Worm (Caenorhabditis elegans) whole organism, L2 larva: ENCODE measurements around the gene rpt-3.

Experiments
- C34F6.9 ChIP-seq: fragments of 150-350 bp; optimal IDR thresholded peaks from 2 replicates; lab custom pipeline; 2014; ENCODE audit warnings: missing biosample characterization, missing genetic modification characterization
- R02D3.7 ChIP-seq: fragments of 150-350 bp; optimal IDR thresholded peaks from 2 replicates; lab custom pipeline; 2014; ENCODE audit warnings: missing biosample characterization, missing genetic modification characterization
- Y55F3AM.14 ChIP-seq: fragments of 200-800 bp; sonication (Bioruptor generic); optimal IDR thresholded peaks from 2 replicates; lab custom pipeline; 2018; ENCODE audit warnings: mild to moderate bottlenecking, missing genetic modification characterization, missing compliant biosample characterization
- ZK546.5 ChIP-seq: sonication (generic microtip); optimal IDR thresholded peaks from 2 replicates; lab custom pipeline; 2017; ENCODE audit warnings: missing biosample characterization, missing genetic modification characterization
- alr-1 ChIP-seq: fragments of 150-350 bp; optimal IDR thresholded peaks from 2 replicates; lab custom pipeline; 2014; ENCODE audit warnings: missing biosample characterization, missing genetic modification characterization
- ama-1 ChIP-seq: fragments of 150-350 bp; optimal IDR thresholded peaks from 2 replicates; lab custom pipeline; 2018; ENCODE audit warnings: inconsistent platforms
- blmp-1 ChIP-seq: sonication (generic microtip); optimal IDR thresholded peaks from 2 replicates; lab custom pipeline; 2017; ENCODE audit warnings: missing genetic modification characterization, mild to moderate bottlenecking, missing compliant biosample characterization, antibody characterized with exemption, moderate library complexity; ENCODE audit not compliant: insufficient read depth
- ceh-16 ChIP-seq: fragments of 150-350 bp; optimal IDR thresholded peaks from 2 replicates; lab custom pipeline; 2014; ENCODE audit warnings: missing biosample characterization, missing genetic modification characterization
- ceh-82 ChIP-seq: fragments of 150-350 bp; optimal IDR thresholded peaks from 2 replicates; lab custom pipeline; 2014; ENCODE audit warnings: missing biosample characterization, missing genetic modification characterization
- crh-2 ChIP-seq: sonication (generic microtip); optimal IDR thresholded peaks from 2 replicates; lab custom pipeline; 2017; ENCODE audit warnings: missing biosample characterization, missing genetic modification characterization
- elt-1 ChIP-seq: fragments of 150-350 bp; optimal IDR thresholded peaks from 2 replicates; lab custom pipeline; 2014; ENCODE audit warnings: missing biosample characterization, missing genetic modification characterization
- elt-3 ChIP-seq: sonication (generic microtip); optimal IDR thresholded peaks from 2 replicates; lab custom pipeline; 2017; ENCODE audit warnings: missing biosample characterization, missing genetic modification characterization
- lin-13 ChIP-seq: fragments of 150-350 bp; optimal IDR thresholded peaks from 2 replicates; lab custom pipeline; 2014; ENCODE audit warnings: missing biosample characterization, missing genetic modification reagents, missing genetic modification characterization
- lsy-2 ChIP-seq, 2 experiments: fragments of 150-350 bp in 1 of 2; sonication (generic microtip) in 1 of 2; optimal IDR thresholded peaks; 2 replicates each; lab custom pipeline; 2014 to 2017; ENCODE audit warnings: missing biosample characterization in 2 of 2, missing genetic modification characterization in 2 of 2
- mab-5 ChIP-seq: fragments of 150-350 bp; optimal IDR thresholded peaks from 2 replicates; lab custom pipeline; 2014; ENCODE audit warnings: missing biosample characterization, missing genetic modification characterization
- mdl-1 ChIP-seq, 2 experiments: fragments of 150-350 bp in 1 of 2; sonication (generic microtip) in 1 of 2; optimal IDR thresholded peaks; 2 replicates each; lab custom pipeline; 2017; ENCODE audit warnings: missing biosample characterization in 2 of 2, missing genetic modification characterization in 2 of 2
- nhr-10 ChIP-seq: sonication (generic microtip); optimal IDR thresholded peaks from 2 replicates; lab custom pipeline; 2017; ENCODE audit warnings: missing biosample characterization, missing genetic modification characterization
- nhr-11 ChIP-seq: fragments of 150-350 bp; optimal IDR thresholded peaks from 2 replicates; lab custom pipeline; 2014; ENCODE audit warnings: missing biosample characterization, missing genetic modification characterization
- nhr-129 ChIP-seq: fragments of 150-350 bp; optimal IDR thresholded peaks from 2 replicates; lab custom pipeline; 2014; ENCODE audit warnings: missing biosample characterization, missing genetic modification characterization
- nhr-237 ChIP-seq: fragments of 150-350 bp; optimal IDR thresholded peaks from 2 replicates; lab custom pipeline; 2014; ENCODE audit warnings: missing biosample characterization, missing genetic modification characterization
- nhr-25 ChIP-seq: fragments of 150-350 bp; sonication (generic microtip); optimal IDR thresholded peaks from 3 replicates; lab custom pipeline; 2014; ENCODE audit warnings: missing biosample characterization, missing genetic modification characterization
- nhr-6 ChIP-seq: fragments of 150-350 bp; optimal IDR thresholded peaks from 2 replicates; lab custom pipeline; 2014; ENCODE audit warnings: missing biosample characterization, missing genetic modification characterization
- peb-1 ChIP-seq: fragments of 150-350 bp; optimal IDR thresholded peaks from 2 replicates; lab custom pipeline; 2014; ENCODE audit warnings: missing biosample characterization, missing genetic modification characterization
- sem-4 ChIP-seq: fragments of 150-350 bp; optimal IDR thresholded peaks from 2 replicates; lab custom pipeline; 2014; ENCODE audit warnings: missing biosample characterization, missing genetic modification reagents, missing genetic modification characterization
- skn-1 ChIP-seq: sonication (generic microtip); optimal IDR thresholded peaks from 2 replicates; lab custom pipeline; 2017; ENCODE audit warnings: missing biosample characterization, missing genetic modification characterization
- sma-3 ChIP-seq: sonication (generic microtip); optimal IDR thresholded peaks from 2 replicates; lab custom pipeline; 2016; ENCODE audit warnings: missing genetic modification reagents, missing genetic modification characterization, missing compliant biosample characterization
- sma-9 ChIP-seq, 2 experiments: fragments of 150-350 bp in 1 of 2; sonication (generic microtip) in 1 of 2; optimal IDR thresholded peaks; 2 replicates each; lab custom pipeline; 2014 to 2016; ENCODE audit warnings: missing genetic modification characterization in 2 of 2, mild to moderate bottlenecking in 1 of 2, missing biosample characterization in 1 of 2, missing compliant biosample characterization in 1 of 2, missing genetic modification reagents in 1 of 2, moderate library complexity in 1 of 2
- snpc-4 ChIP-seq: fragments of 150-350 bp; optimal IDR thresholded peaks from 2 replicates; lab custom pipeline; 2014; ENCODE audit warnings: missing biosample characterization, missing genetic modification characterization
- unc-39 ChIP-seq: fragments of 150-350 bp; optimal IDR thresholded peaks from 2 replicates; lab custom pipeline; 2014; ENCODE audit warnings: missing biosample characterization, missing genetic modification characterization
- zag-1 ChIP-seq: fragments of 150-350 bp; optimal IDR thresholded peaks from 2 replicates; lab custom pipeline; 2014; ENCODE audit warnings: missing biosample characterization, missing genetic modification characterization
- ztf-4 ChIP-seq: fragments of 150-350 bp; optimal IDR thresholded peaks from 2 replicates; lab custom pipeline; 2014; ENCODE audit warnings: missing biosample characterization, missing genetic modification characterization

Gene rpt-3

ce11 chrIII:6453665-6454064 lies 35.9 kb upstream of the rpt-3 start (continued):
- TF ChIP-seq elt-3 (tag; lab: Kevin White, UChicago): no peak
- TF ChIP-seq mab-5 (tag; lab: Kevin White, UChicago): peak; percentile 33

DNA sequence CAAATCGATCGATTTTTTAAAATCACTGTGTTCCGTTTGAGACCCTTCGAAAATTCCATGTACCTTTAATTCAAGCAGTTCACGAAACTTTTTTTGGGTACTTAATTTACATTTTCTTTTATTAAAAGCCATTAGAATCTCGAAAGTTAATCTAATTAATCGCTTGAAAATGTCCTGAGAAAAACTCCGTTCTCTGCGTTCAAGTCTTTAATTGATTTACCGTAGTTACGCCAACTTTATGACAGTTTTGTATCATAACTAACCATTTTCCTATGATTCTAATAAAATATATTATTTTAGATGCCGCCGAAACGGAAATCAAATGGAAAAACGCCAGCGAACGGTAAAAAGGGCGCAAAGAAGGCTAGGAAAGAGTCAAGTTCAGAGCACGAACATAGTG lies 35.4 kb upstream of the rpt-3 start, which contains the start of gene jhdm-1:
Gene jhdm-1, plus strand, starts transcription at position 301 of the 400 bp plus-strand sequence.
- no peak for TF ChIP-seq nhr-237 (tag; lab: Kevin White, UChicago)
- TF ChIP-seq crh-2 (tag; lab: Kevin White, UChicago): no peak
- TF ChIP-seq ceh-82: no peak
- no peak for TF ChIP-seq sem-4 (tag; lab: Kevin White, UChicago)
- TF ChIP-seq blmp-1 (tag; lab: Kevin White, UChicago): no peak
- no peak for TF ChIP-seq snpc-4 (tag; lab: Kevin White, UChicago)
- TF ChIP-seq skn-1 (tag; lab: Kevin White, UChicago): no peak
- no peak for TF ChIP-seq ZK546.5 (tag; lab: Kevin White, UChicago)
- TF ChIP-seq nhr-6: no peak
- no peak for TF ChIP-seq peb-1 (tag; lab: Kevin White, UChicago)
- no peak for TF ChIP-seq nhr-10 (tag; lab: Kevin White, UChicago)
- no peak for TF ChIP-seq ceh-16 (tag; lab: Kevin White, UChicago)
- no peak for TF ChIP-seq alr-1
- TF ChIP-seq elt-1 (tag; lab: Kevin White, UChicago): no peak
- TF ChIP-seq ama-1 (lab: Kevin White, UChicago): no peak

DNA sequence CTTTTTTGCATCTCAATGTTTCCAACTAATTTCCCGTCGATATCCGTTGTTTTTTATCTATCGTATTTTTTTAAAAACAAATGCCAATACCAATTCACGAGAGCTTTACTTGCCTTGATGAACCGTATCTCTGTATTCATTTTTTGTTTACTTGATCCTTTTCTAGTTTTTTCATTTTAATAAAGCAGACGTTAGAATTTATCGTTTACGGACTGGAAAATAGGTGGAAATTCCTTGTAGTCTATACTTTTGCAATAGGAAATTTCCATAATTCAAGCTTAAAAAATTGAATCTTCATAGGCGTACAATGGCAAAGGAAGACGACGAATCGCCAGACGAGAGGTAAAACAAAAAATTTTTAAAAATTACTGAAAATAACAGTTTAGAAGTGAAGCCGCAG lies 29.8 kb upstream of the rpt-3 start, which contains the start of gene algn-1:
Gene algn-1, plus strand, starts transcription at position 301 of the 400 bp plus-strand sequence.
- TF ChIP-seq nhr-129 (tag; lab: Kevin White, UChicago) (no peak), lsy-2 (tag; optimal IDR thresholded peaks at IDR 0.05; lab: Kevin White, UChicago) (no peak), ztf-4 (tag; lab: Kevin White, UChicago) (no peak)

DNA sequence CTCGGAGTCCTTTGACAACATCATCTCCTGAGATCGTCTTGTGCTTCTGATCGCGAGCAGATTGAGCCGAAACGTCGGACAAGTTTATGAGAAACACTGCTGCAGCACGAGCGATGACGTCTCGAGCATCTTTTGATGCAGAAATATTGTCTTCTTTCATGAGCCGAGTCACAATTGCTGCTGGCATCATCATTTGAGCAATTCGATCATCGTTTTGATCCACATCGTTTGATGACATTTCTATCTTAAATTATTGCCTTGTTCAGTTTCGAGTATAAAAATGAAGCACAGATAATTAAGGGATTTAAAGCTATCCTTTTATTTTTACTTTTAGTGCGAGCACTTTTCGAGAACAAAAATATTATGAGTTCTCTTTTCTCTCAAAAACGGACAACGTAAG lies 27.0 kb upstream of the rpt-3 start, which contains the start of gene T26A5.8:
Gene T26A5.8, minus strand, starts transcription at position 247 of the 400 bp plus-strand sequence.
- TF ChIP-seq lin-13 (GFP tag; lab: Kevin White, UChicago) (peak; percentile 15), crh-2 (tag; lab: Kevin White, UChicago) (peak; percentile 10), C34F6.9 (tag; lab: Kevin White, UChicago) (no peak), lsy-2 (tag; optimal IDR thresholded peaks at IDR 0.05; lab: Kevin White, UChicago) (peak in 1 of 2 experiments; percentile 58), ztf-4 (tag; lab: Kevin White, UChicago) (peak; percentile 29), nhr-129 (tag; lab: Kevin White, UChicago) (peak; percentile 25), ama-1 (lab: Kevin White, UChicago) (peak; percentile 56), sma-3 (GFP tag; lab: Kevin White, UChicago) (peak; percentile 45), nhr-237 (tag; lab: Kevin White, UChicago) (no peak), nhr-6 (peak; percentile 19)
- TF ChIP-seq, all 48 proteins: peak for 8

ce11 chrIII:6463679-6464078 lies 25.9 kb upstream of the rpt-3 start, which contains the start of gene dlc-1:
TSS of gene dlc-1 (minus strand) at chrIII:6463779.
- no peak for TF ChIP-seq sma-9 (GFP tag; optimal IDR thresholded peaks at IDR 0.05; lab: Kevin White, UChicago)
- no peak for TF ChIP-seq sma-9 (tag; optimal IDR thresholded peaks at IDR 0.05; lab: Kevin White, UChicago)
- no peak for TF ChIP-seq C34F6.9 (tag; lab: Kevin White, UChicago)
- TF ChIP-seq mdl-1 (tag; optimal IDR thresholded peaks at IDR 0.05; lab: Kevin White, UChicago): no peak
- no peak for TF ChIP-seq peb-1 (tag; lab: Kevin White, UChicago)
- TF ChIP-seq sma-3 (GFP tag; lab: Kevin White, UChicago): no peak
- TF ChIP-seq R02D3.7 (tag; lab: Kevin White, UChicago): no peak
- TF ChIP-seq blmp-1 (tag; lab: Kevin White, UChicago): no peak
- no peak for TF ChIP-seq nhr-10 (tag; lab: Kevin White, UChicago)
- TF ChIP-seq nhr-11: no peak
- no peak for TF ChIP-seq Y55F3AM.14 (GFP tag; lab: Kevin White, UChicago)
- no peak for TF ChIP-seq unc-39 (tag; lab: Kevin White, UChicago)
- TF ChIP-seq ztf-4 (tag; lab: Kevin White, UChicago): no peak
- TF ChIP-seq nhr-25 (tag; lab: Kevin White, UChicago): no peak
- no peak for TF ChIP-seq lsy-2 (tag; optimal IDR thresholded peaks at IDR 0.05; lab: Kevin White, UChicago)
- no peak for TF ChIP-seq crh-2 (tag; lab: Kevin White, UChicago)
- no peak for TF ChIP-seq zag-1 (tag; lab: Kevin White, UChicago)
- no peak for TF ChIP-seq snpc-4 (tag; lab: Kevin White, UChicago)
